Worm (Caenorhabditis elegans) whole organism, young adult: Measurements from ENCODE around the gene nipi-4.

ENCODE experiments used
- B0261.1 ChIP-seq: sonication (generic microtip); optimal IDR thresholded peaks from 2 replicates; lab custom pipeline; 2016; ENCODE audit warnings: mild to moderate bottlenecking, missing genetic modification characterization, moderate library complexity, missing compliant biosample characterization
- C06A6.2 ChIP-seq: fragments of 200-800 bp; sonication (Bioruptor generic); conservative IDR thresholded peaks from 2 replicates; pipeline ENCODE4 v1.3.6; 2022; ENCODE audit warnings: missing genetic modification characterization, missing compliant biosample characterization
- C17E4.6 ChIP-seq: fragments of 200-800 bp; sonication (Bioruptor generic); IDR thresholded peaks from 2 replicates; pipeline ENCODE4 v1.3.6; 2022; ENCODE audit warnings: missing genetic modification reagents, missing genetic modification characterization, missing compliant biosample characterization
- D2030.7 ChIP-seq: fragments of 200-800 bp; sonication (Bioruptor generic); IDR thresholded peaks from 2 replicates; pipeline ENCODE4 v1.3.6; 2022; ENCODE audit warnings: missing genetic modification reagents, missing genetic modification characterization, missing compliant biosample characterization
- F22D6.2 ChIP-seq: sonication (generic microtip); optimal IDR thresholded peaks from 2 replicates; lab custom pipeline; 2016; ENCODE audit warnings: mild to moderate bottlenecking, missing genetic modification characterization, missing compliant biosample characterization
- F57A8.1 ChIP-seq: fragments of 200-800 bp; sonication (Bioruptor generic); optimal IDR thresholded peaks from 2 replicates; lab custom pipeline; 2018; ENCODE audit warnings: mild to moderate bottlenecking, missing genetic modification characterization, moderate library complexity, missing compliant biosample characterization
- Y53G8AR.9 ChIP-seq: fragments of 200-800 bp; sonication (Bioruptor generic); conservative IDR thresholded peaks from 2 replicates; pipeline ENCODE4 v1.3.6; 2022; ENCODE audit warnings: missing genetic modification reagents, missing genetic modification characterization, missing compliant biosample characterization
- Y67H2A.10 ChIP-seq: fragments of 200-800 bp; sonication (Bioruptor generic); conservative IDR thresholded peaks from 2 replicates; pipeline ENCODE4 v1.3.6; 2022; ENCODE audit warnings: missing genetic modification reagents, missing genetic modification characterization, missing compliant biosample characterization
- Y79H2A.3 ChIP-seq: fragments of 200-800 bp; sonication (Bioruptor generic); conservative IDR thresholded peaks from 2 replicates; pipeline ENCODE4 v1.3.6; 2022; ENCODE audit warnings: missing genetic modification reagents, missing genetic modification characterization, missing compliant biosample characterization
- akir-1 ChIP-seq: fragments of 200-800 bp; sonication (Bioruptor generic); optimal IDR thresholded peaks from 2 replicates; lab custom pipeline; 2018; ENCODE audit warnings: mild to moderate bottlenecking, missing genetic modification characterization, moderate library complexity, missing compliant biosample characterization
- aptf-2 ChIP-seq: fragments of 200-800 bp; sonication (Bioruptor generic); conservative IDR thresholded peaks from 2 replicates; pipeline ENCODE4 v1.3.6; 2022; ENCODE audit warnings: missing genetic modification reagents, missing genetic modification characterization, missing compliant biosample characterization
- athp-1 ChIP-seq: sonication (generic microtip); optimal IDR thresholded peaks from 2 replicates; lab custom pipeline; 2017; ENCODE audit warnings: mild to moderate bottlenecking, missing genetic modification characterization, missing compliant biosample characterization
- attf-5 ChIP-seq: fragments of 200-800 bp; sonication (Bioruptor generic); optimal IDR thresholded peaks from 2 replicates; lab custom pipeline; 2018; ENCODE audit warnings: mild to moderate bottlenecking, missing genetic modification characterization, missing compliant biosample characterization
- bed-1 ChIP-seq: fragments of 200-800 bp; sonication (Bioruptor generic); IDR thresholded peaks from 2 replicates; pipeline ENCODE4 v1.3.6; 2022; ENCODE audit warnings: missing genetic modification reagents, missing genetic modification characterization, missing compliant biosample characterization
- bed-2 ChIP-seq: fragments of 200-800 bp; sonication (Bioruptor generic); IDR thresholded peaks from 2 replicates; pipeline ENCODE4 v1.3.6; 2022; ENCODE audit warnings: missing genetic modification reagents, missing genetic modification characterization, missing compliant biosample characterization
- ccch-3 ChIP-seq: fragments of 200-800 bp; sonication (Bioruptor generic); optimal IDR thresholded peaks from 2 replicates; lab custom pipeline; 2018; ENCODE audit warnings: mild to moderate bottlenecking, missing genetic modification characterization, missing compliant biosample characterization
- cebp-1 ChIP-seq, 2 experiments: fragments of 200-800 bp in 1 of 2; sonication (Bioruptor generic) in 1 of 2; sonication (generic microtip) in 1 of 2; IDR thresholded peaks in 1 of 2; optimal IDR thresholded peaks in 1 of 2; 2 replicates each; pipeline versions ENCODE4 v1.3.6 to Lab custom; 2017 to 2022; ENCODE audit warnings: missing compliant biosample characterization in 2 of 2, missing genetic modification characterization in 2 of 2, mild to moderate bottlenecking in 1 of 2, missing genetic modification reagents in 1 of 2, moderate library complexity in 1 of 2
- ceh-91 ChIP-seq: fragments of 200-800 bp; sonication (Bioruptor generic); IDR thresholded peaks from 2 replicates; pipeline ENCODE4 v1.3.6; 2022; ENCODE audit warnings: missing genetic modification reagents, missing genetic modification characterization, missing compliant biosample characterization
- die-1 ChIP-seq: sonication (generic microtip); optimal IDR thresholded peaks from 2 replicates; lab custom pipeline; 2016; ENCODE audit warnings: missing genotype, mild to moderate bottlenecking, missing genetic modification characterization, missing compliant biosample characterization
- egrh-3 ChIP-seq: fragments of 200-800 bp; sonication (Bioruptor generic); IDR thresholded peaks from 2 replicates; pipeline ENCODE4 v1.3.6; 2022; ENCODE audit warnings: missing genetic modification reagents, missing genetic modification characterization, missing compliant biosample characterization
- gei-17 ChIP-seq: fragments of 200-800 bp; sonication (Bioruptor generic); optimal IDR thresholded peaks from 2 replicates; lab custom pipeline; 2018; ENCODE audit warnings: mild to moderate bottlenecking, missing genetic modification characterization, missing compliant biosample characterization
- him-1 ChIP-seq: sonication (generic microtip); optimal IDR thresholded peaks from 2 replicates; lab custom pipeline; 2016; ENCODE audit warnings: missing genotype, missing genetic modification reagents, missing genetic modification characterization, missing compliant biosample characterization
- hlh-12 ChIP-seq: sonication (generic microtip); optimal IDR thresholded peaks from 2 replicates; lab custom pipeline; 2016; ENCODE audit warnings: missing genetic modification characterization, missing compliant biosample characterization
- hmg-1.2 ChIP-seq: fragments of 200-800 bp; sonication (Bioruptor generic); IDR thresholded peaks from 2 replicates; pipeline ENCODE4 v1.3.6; 2022; ENCODE audit warnings: missing genetic modification reagents, missing genetic modification characterization, missing compliant biosample characterization
- hsf-1 ChIP-seq: fragments of 200-800 bp; sonication (Bioruptor generic); IDR thresholded peaks from 2 replicates; pipeline ENCODE4 v1.3.6; 2022; ENCODE audit warnings: missing genetic modification reagents, missing genetic modification characterization, missing compliant biosample characterization
- lin-35 ChIP-seq, 3 experiments: fragments of 150-350 bp in 2 of 3; sonication (generic microtip) in 1 of 3; optimal IDR thresholded peaks; 2 replicates each; lab custom pipeline; 2014 to 2018; ENCODE audit warnings: missing biosample characterization in 3 of 3, missing genetic modification characterization in 3 of 3, missing genetic modification reagents in 3 of 3
- lin-54 ChIP-seq: fragments of 200-800 bp; sonication (Bioruptor generic); optimal IDR thresholded peaks from 2 replicates; lab custom pipeline; 2018; ENCODE audit warnings: mild to moderate bottlenecking, missing genetic modification characterization, missing compliant biosample characterization
- mel-28 ChIP-seq: sonication (generic microtip); optimal IDR thresholded peaks from 2 replicates; lab custom pipeline; 2016; ENCODE audit warnings: borderline replicate concordance, mild to moderate bottlenecking, missing genetic modification characterization, missing compliant biosample characterization
- mxl-1 ChIP-seq: sonication (generic microtip); optimal IDR thresholded peaks from 2 replicates; lab custom pipeline; 2016; ENCODE audit warnings: missing genetic modification characterization, missing compliant biosample characterization
- nfya-1 ChIP-seq: sonication (generic microtip); optimal IDR thresholded peaks from 2 replicates; lab custom pipeline; 2017; ENCODE audit warnings: antibody characterized with exemption, missing compliant biosample characterization, missing genetic modification characterization, borderline replicate concordance; ENCODE audit not compliant: insufficient read depth
- nhr-27 ChIP-seq: fragments of 200-800 bp; sonication (Bioruptor generic); optimal IDR thresholded peaks from 2 replicates; lab custom pipeline; 2018; ENCODE audit warnings: mild to moderate bottlenecking, missing genetic modification characterization, moderate library complexity, missing compliant biosample characterization
- repo-1 ChIP-seq: sonication (generic microtip); optimal IDR thresholded peaks from 2 replicates; lab custom pipeline; 2017; ENCODE audit warnings: mild to moderate bottlenecking, missing genetic modification characterization, missing compliant biosample characterization
- sea-2 ChIP-seq: fragments of 200-800 bp; sonication (Bioruptor generic); IDR thresholded peaks from 2 replicates; pipeline ENCODE4 v1.3.6; 2022; ENCODE audit warnings: missing genetic modification characterization, missing compliant biosample characterization
- somi-1 ChIP-seq: fragments of 200-800 bp; sonication (Bioruptor generic); optimal IDR thresholded peaks from 2 replicates; lab custom pipeline; 2018; ENCODE audit warnings: mild to moderate bottlenecking, missing genetic modification characterization, missing compliant biosample characterization
- sptf-2 ChIP-seq: fragments of 200-800 bp; sonication (Bioruptor generic); optimal IDR thresholded peaks from 2 replicates; lab custom pipeline; 2018; ENCODE audit warnings: mild to moderate bottlenecking, missing genetic modification characterization, missing compliant biosample characterization
- tbp1 ChIP-seq: fragments of 200-800 bp; sonication (Bioruptor generic); optimal IDR thresholded peaks from 2 replicates; lab custom pipeline; 2018; ENCODE audit warnings: mild to moderate bottlenecking, missing genetic modification characterization, missing compliant biosample characterization
- zim-3 ChIP-seq: sonication (generic microtip); optimal IDR thresholded peaks from 2 replicates; lab custom pipeline; 2017; ENCODE audit warnings: mild to moderate bottlenecking, missing genetic modification characterization, moderate library complexity, missing compliant biosample characterization
- ztf-18 ChIP-seq: sonication (generic microtip); optimal IDR thresholded peaks from 2 replicates; lab custom pipeline; 2016; ENCODE audit warnings: missing genotype, mild to moderate bottlenecking, missing genetic modification characterization, missing compliant biosample characterization
- ztf-22 ChIP-seq: fragments of 200-800 bp; sonication (Bioruptor generic); optimal IDR thresholded peaks from 2 replicates; lab custom pipeline; 2018; ENCODE audit warnings: mild to moderate bottlenecking, missing genetic modification characterization, moderate library complexity, missing compliant biosample characterization
- ztf-6 ChIP-seq: fragments of 200-800 bp; sonication (Bioruptor generic); IDR thresholded peaks from 2 replicates; pipeline ENCODE4 v1.3.6; 2022; ENCODE audit warnings: missing genetic modification reagents, missing genetic modification characterization, missing compliant biosample characterization

The nipi-4 gene

ce11 chrV:7875456-7875855 is 4.8 kb upstream of the nipi-4 start, which contains the start of gene F40A3.4:
F40A3.4 (plus strand) TSS chrV:7875756.
- TF ChIP-seq somi-1 (no peak), attf-5 (GFP tag; lab: Kevin White, UChicago) (no peak), Y79H2A.3 (GFP tag; lab: Robert Waterston, UW) (no peak), F57A8.1 (GFP tag; lab: Kevin White, UChicago) (no peak), lin-35 (GFP tag; optimal IDR thresholded peaks at IDR 0.05; lab: Kevin White, UChicago) (no peak), nfya-1 (no peak), lin-54 (GFP tag; lab: Kevin White, UChicago) (no peak), ztf-6 (GFP tag; lab: Robert Waterston, UW) (no peak), C17E4.6 (GFP tag; lab: Robert Waterston, UW) (no peak), Y67H2A.10 (GFP tag; lab: Robert Waterston, UW) (no peak), sptf-2 (GFP tag; lab: Kevin White, UChicago) (no peak), mxl-1 (tag; lab: Kevin White, UChicago) (no peak), hmg-1.2 (GFP tag; lab: Robert Waterston, UW) (no peak), bed-2 (GFP tag; lab: Robert Waterston, UW) (no peak)

ce11 chrV:7872945-7873344 is 2.3 kb upstream of the nipi-4 start:
- no peak for TF ChIP-seq B0261.1 (tag; lab: Kevin White, UChicago)
- no peak for TF ChIP-seq F22D6.2 (tag; lab: Kevin White, UChicago)
- no peak for TF ChIP-seq zim-3 (tag; lab: Kevin White, UChicago)
- no peak for TF ChIP-seq tbp1
- TF ChIP-seq nfya-1, result no peak
- TF ChIP-seq bed-2 (GFP tag; lab: Robert Waterston, UW), result no peak
- no peak for TF ChIP-seq athp-1 (tag; lab: Kevin White, UChicago)
- no peak for TF ChIP-seq Y53G8AR.9 (GFP tag; lab: Robert Waterston, UW)
- TF ChIP-seq mel-28 (tag; lab: Kevin White, UChicago), result no peak
- no peak for TF ChIP-seq egrh-3 (GFP tag; lab: Robert Waterston, UW)
- no peak for TF ChIP-seq sea-2 (GFP tag; lab: Robert Waterston, UW)
- no peak for TF ChIP-seq bed-1 (GFP tag; lab: Robert Waterston, UW)
- TF ChIP-seq ceh-91 (GFP tag; lab: Robert Waterston, UW), result no peak
- TF ChIP-seq D2030.7 (GFP tag; lab: Robert Waterston, UW), result no peak

- TF ChIP-seq ztf-22 (GFP tag; lab: Kevin White, UChicago), result no peak
- no peak for TF ChIP-seq nhr-27 (tag; lab: Kevin White, UChicago)
- TF ChIP-seq ztf-18 (tag; lab: Kevin White, UChicago), result no peak
- TF ChIP-seq ccch-3, result no peak
- no peak for TF ChIP-seq gei-17 (GFP tag; lab: Kevin White, UChicago)
- TF ChIP-seq cebp-1 (GFP tag; IDR thresholded peaks at IDR 0.05; lab: Robert Waterston, UW), result no peak
- TF ChIP-seq cebp-1 (tag; optimal IDR thresholded peaks at IDR 0.05; lab: Kevin White, UChicago), result no peak
- no peak for TF ChIP-seq bed-1 (GFP tag; lab: Robert Waterston, UW)
- TF ChIP-seq akir-1 (GFP tag; lab: Kevin White, UChicago), result no peak
- TF ChIP-seq aptf-2 (GFP tag; lab: Robert Waterston, UW), result no peak
- no peak for TF ChIP-seq die-1 (tag; lab: Kevin White, UChicago)
- TF ChIP-seq D2030.7 (GFP tag; lab: Robert Waterston, UW), result no peak
- TF ChIP-seq hsf-1 (GFP tag; lab: Robert Waterston, UW), result no peak
- TF ChIP-seq bed-2 (GFP tag; lab: Robert Waterston, UW), result no peak
- TF ChIP-seq repo-1 (tag; lab: Kevin White, UChicago), result no peak
- no peak for TF ChIP-seq him-1 (tag; lab: Kevin White, UChicago)
- no peak for TF ChIP-seq hlh-12 (tag; lab: Kevin White, UChicago)
- TF ChIP-seq C06A6.2, result no peak
These were observed 5.9 kb downstream of the nipi-4 start, which contains the start of gene C37C3.11 for ce11 chrV:7864663-7865062. C37C3.11 (minus strand) TSS chrV:7864763.
